Worm (Caenorhabditis elegans): ENCODE data around the gene cyp-33E3.

Gene cyp-33E3

DNA sequence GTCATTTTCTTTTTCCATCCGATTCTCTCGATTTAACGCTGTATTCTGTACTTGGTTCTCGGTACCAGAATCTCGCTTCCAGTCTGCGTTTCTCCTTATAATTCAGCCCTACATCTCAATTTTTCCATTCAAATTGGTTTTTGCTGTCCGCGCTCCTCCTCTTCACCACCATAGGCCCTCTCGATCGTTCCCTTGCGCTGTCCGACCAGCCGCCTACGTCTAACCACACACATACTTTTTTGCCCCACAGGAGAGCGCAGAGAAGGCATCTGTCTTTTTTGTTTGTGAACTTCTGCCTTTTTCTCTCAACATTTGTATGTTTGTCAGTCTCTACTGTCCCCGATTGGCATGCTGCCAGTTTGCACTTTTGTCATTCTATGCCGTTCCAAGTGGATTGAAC lies 12.5 kb downstream of the cyp-33E3 start, which contains the start of gene F42A9.11 (continued):
- peak; percentile 56 for TF ChIP-seq nhr-20 (tag; optimal IDR thresholded peaks at IDR 0.05)
- peak; percentile 59 for TF ChIP-seq nhr-77 (tag; optimal IDR thresholded peaks at IDR 0.05)
- no peak for TF ChIP-seq nhr-237 (tag; optimal IDR thresholded peaks at IDR 0.05)
- no peak for TF ChIP-seq unc-98 (GFP tag; IDR thresholded peaks at IDR 0.05)
- TF ChIP-seq vab-15 (tag; optimal IDR thresholded peaks at IDR 0.05): no peak
- no peak for TF ChIP-seq pag-3 (tag; optimal IDR thresholded peaks at IDR 0.05; ENCODE audit: borderline replicate concordance, insufficient read depth)
- TF ChIP-seq nhr-12 (tag; optimal IDR thresholded peaks at IDR 0.05): no peak
- no peak for TF ChIP-seq unc-86 (tag; optimal IDR thresholded peaks at IDR 0.05)
- TF ChIP-seq rnt-1 (tag; optimal IDR thresholded peaks at IDR 0.05): no peak
- no peak for TF ChIP-seq ztf-4 (tag; optimal IDR thresholded peaks at IDR 0.05)
- TF ChIP-seq fkh-4 (tag; optimal IDR thresholded peaks at IDR 0.05; ENCODE audit: borderline replicate concordance): no peak
- no peak for TF ChIP-seq dsc-1 (tag; optimal IDR thresholded peaks at IDR 0.05)
- no peak for TF ChIP-seq ceh-90 (tag; optimal IDR thresholded peaks at IDR 0.05)
- no peak for TF ChIP-seq ztf-11 (tag; optimal IDR thresholded peaks at IDR 0.05)
- TF ChIP-seq efl-3 (GFP tag; optimal IDR thresholded peaks at IDR 0.05): no peak
- no peak for TF ChIP-seq ceh-63 (GFP tag; optimal IDR thresholded peaks at IDR 0.05)
- TF ChIP-seq swsn-7 (tag; optimal IDR thresholded peaks at IDR 0.05): peak; percentile 22
- TF ChIP-seq nhr-47 (tag; optimal IDR thresholded peaks at IDR 0.05): peak; percentile 32
- TF ChIP-seq zag-1 (tag; optimal IDR thresholded peaks at IDR 0.05): no peak
- no peak for TF ChIP-seq nhr-84 (tag; optimal IDR thresholded peaks at IDR 0.05)
- TF ChIP-seq elt-2 (tag; optimal IDR thresholded peaks at IDR 0.05): no peak
- TF ChIP-seq blmp-1 (tag; optimal IDR thresholded peaks at IDR 0.05): peak; percentile 63
- no peak for TF ChIP-seq sptf-1 (tag; optimal IDR thresholded peaks at IDR 0.05)
- TF ChIP-seq mef-2 (tag; optimal IDR thresholded peaks at IDR 0.05): no peak
- no peak for TF ChIP-seq hlh-4 (tag; optimal IDR thresholded peaks at IDR 0.05)
- no peak for TF ChIP-seq nhr-28 (tag; optimal IDR thresholded peaks at IDR 0.05)
- peak; percentile 70 for TF ChIP-seq snu-23 (GFP tag; optimal IDR thresholded peaks at IDR 0.05)
- no peak for TF ChIP-seq ces-1 (GFP tag; optimal IDR thresholded peaks at IDR 0.05)
- no peak for TF ChIP-seq unc-30 (tag; optimal IDR thresholded peaks at IDR 0.05)
- TF ChIP-seq mep-1 (tag; optimal IDR thresholded peaks at IDR 0.05): peak; percentile 24
- TF ChIP-seq efl-1 (optimal IDR thresholded peaks at IDR 0.05): peak in 1 of 2 experiments; percentile 18
- TF ChIP-seq efl-1 (GFP tag; optimal IDR thresholded peaks at IDR 0.05 in 1 of 2): no peak
- TF ChIP-seq pax-3 (tag; optimal IDR thresholded peaks at IDR 0.05): no peak
- TF ChIP-seq unc-62 (GFP tag; optimal IDR thresholded peaks at IDR 0.05): no peak
- TF ChIP-seq hpl-2 (GFP tag; optimal IDR thresholded peaks at IDR 0.05): no peak
- no peak for TF ChIP-seq pqm-1 (tag; optimal IDR thresholded peaks at IDR 0.05)
- TF ChIP-seq C16A3.4 (tag; optimal IDR thresholded peaks at IDR 0.05): no peak
- no peak for TF ChIP-seq fkh-8 (tag; optimal IDR thresholded peaks at IDR 0.05)
- TF ChIP-seq egl-13 (tag; optimal IDR thresholded peaks at IDR 0.05): no peak

DNA sequence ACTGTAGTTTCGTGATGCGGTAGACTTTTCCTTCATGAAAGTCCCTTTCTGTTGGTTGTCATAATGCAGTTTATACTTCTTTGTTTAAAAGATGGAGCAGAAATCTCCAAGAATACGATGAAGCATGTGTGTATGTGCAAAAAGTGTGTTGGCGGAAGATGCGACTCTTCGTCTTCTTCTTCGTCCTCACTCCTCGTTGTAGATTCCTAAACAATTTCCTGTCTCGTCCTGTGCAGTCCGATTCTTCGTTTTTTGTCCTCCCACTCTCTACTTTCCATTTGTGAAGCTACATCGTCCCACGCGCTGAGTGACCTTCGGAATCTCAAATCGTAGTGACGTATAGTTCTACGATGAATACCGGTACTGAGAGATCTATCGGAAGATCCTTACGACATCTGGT lies 13.5 kb downstream of the cyp-33E3 start:
- TF ChIP-seq nhr-20 (tag; optimal IDR thresholded peaks at IDR 0.05): no peak
- no peak for TF ChIP-seq ces-1 (GFP tag; optimal IDR thresholded peaks at IDR 0.05)
- no peak for TF ChIP-seq aly-2 (tag; optimal IDR thresholded peaks at IDR 0.05)
- TF ChIP-seq nhr-90 (tag; optimal IDR thresholded peaks at IDR 0.05; ENCODE audit: poor library complexity): no peak
- TF ChIP-seq C34B4.2 (tag; optimal IDR thresholded peaks at IDR 0.05): no peak
- TF ChIP-seq mdl-1 (tag; optimal IDR thresholded peaks at IDR 0.05): no peak
- no peak for TF ChIP-seq sox-4 (tag; optimal IDR thresholded peaks at IDR 0.05)
- TF ChIP-seq rnt-1 (tag; optimal IDR thresholded peaks at IDR 0.05): no peak
- TF ChIP-seq nhr-47 (tag; optimal IDR thresholded peaks at IDR 0.05): no peak
- TF ChIP-seq lin-14 (GFP tag; optimal IDR thresholded peaks at IDR 0.05): peak; percentile 55
- no peak for TF ChIP-seq sup-37 (GFP tag; optimal IDR thresholded peaks at IDR 0.05)
- no peak for TF ChIP-seq C16A3.4 (tag; optimal IDR thresholded peaks at IDR 0.05)
- TF ChIP-seq ceh-63 (GFP tag; optimal IDR thresholded peaks at IDR 0.05): no peak
- no peak for TF ChIP-seq vab-15 (tag; optimal IDR thresholded peaks at IDR 0.05)
- TF ChIP-seq fkh-10 (GFP tag; optimal IDR thresholded peaks at IDR 0.05): peak; percentile 58
- no peak for TF ChIP-seq unc-86 (tag; optimal IDR thresholded peaks at IDR 0.05)
- TF ChIP-seq blmp-1 (tag; optimal IDR thresholded peaks at IDR 0.05): peak; percentile 31
- TF ChIP-seq pax-3 (tag; optimal IDR thresholded peaks at IDR 0.05): no peak
- TF ChIP-seq zip-4 (GFP tag; optimal IDR thresholded peaks at IDR 0.05): no peak
